Worm (Caenorhabditis elegans) whole organism, L3 larva: ENCODE data around the gene fbxa-95.

Source experiments
- egl-27 ChIP-seq: sonication (generic microtip); optimal IDR thresholded peaks from 4 replicates; lab custom pipeline; 2017; ENCODE audit warnings: missing biosample characterization, missing genetic modification reagents, missing genetic modification characterization
- elt-3 ChIP-seq, 3 experiments: fragments of 150-350 bp in 1 of 3; sonication (generic microtip) in 2 of 3; optimal IDR thresholded peaks; 2 replicates in 2 of 3; 4 replicates in 1 of 3; lab custom pipeline; 2014 to 2017; ENCODE audit warnings: missing biosample characterization in 3 of 3, missing genetic modification characterization in 3 of 3
- nhr-12 ChIP-seq: fragments of 150-350 bp; optimal IDR thresholded peaks from 2 replicates; lab custom pipeline; 2014; ENCODE audit warnings: missing biosample characterization, missing genetic modification characterization
- nhr-25 ChIP-seq: sonication (generic microtip); optimal IDR thresholded peaks from 2 replicates; lab custom pipeline; 2017; ENCODE audit warnings: missing biosample characterization, missing genetic modification characterization
- snpc-4 ChIP-seq: fragments of 150-350 bp; optimal IDR thresholded peaks from 2 replicates; lab custom pipeline; 2014; ENCODE audit warnings: missing biosample characterization, missing genetic modification characterization
- zag-1 ChIP-seq: fragments of 150-350 bp; optimal IDR thresholded peaks from 2 replicates; lab custom pipeline; 2014; ENCODE audit warnings: missing biosample characterization, missing genetic modification characterization
- ztf-4 ChIP-seq: fragments of 150-350 bp; optimal IDR thresholded peaks from 2 replicates; lab custom pipeline; 2014; ENCODE audit warnings: missing biosample characterization, missing genetic modification characterization

ce11 chrV:15533864-15534263, 37.4 kb upstream of the fbxa-95 start, which contains the start of gene F21A3.2:
- TF ChIP-seq snpc-4 (tag; lab: Kevin White, UChicago) (no peak), egl-27 (no peak), zag-1 (tag; lab: Kevin White, UChicago) (no peak), nhr-12 (tag; lab: Kevin White, UChicago) (no peak), elt-3 (tag; optimal IDR thresholded peaks at IDR 0.05; lab: Kevin White, UChicago) (no peak), nhr-25 (tag; lab: Kevin White, UChicago) (no peak), ztf-4 (tag; lab: Kevin White, UChicago) (no peak)
